Fruit fly (Drosophila melanogaster) whole organism: ENCODE data around the gene Vta1.

Source experiments
- CG8478 ChIP-seq: fragments of >200 bp; optimal IDR thresholded peaks from 2 replicates; lab custom pipeline; 2018; ENCODE audit warnings: inconsistent platforms
- Dll ChIP-seq: fragments of >200 bp; optimal IDR thresholded peaks from 2 replicates; lab custom pipeline; 2017
- EcR ChIP-seq, 2 experiments: fragments of >200 bp; optimal IDR thresholded peaks; 2 replicates each; lab custom pipeline; 2017; ENCODE audit warnings: missing biosample characterization in 2 of 2, missing genetic modification characterization in 2 of 2, missing genetic modification reagents in 2 of 2
- pan ChIP-seq: fragments of >200 bp; optimal IDR thresholded peaks from 2 replicates; lab custom pipeline; 2017
- psq ChIP-seq: fragments of >200 bp; optimal IDR thresholded peaks from 2 replicates; lab custom pipeline; 2017
- usp ChIP-seq: fragments of >200 bp; optimal IDR thresholded peaks from 2 replicates; lab custom pipeline; 2017; ENCODE audit warnings: missing biosample characterization, missing genetic modification characterization, mixed read lengths

DNA sequence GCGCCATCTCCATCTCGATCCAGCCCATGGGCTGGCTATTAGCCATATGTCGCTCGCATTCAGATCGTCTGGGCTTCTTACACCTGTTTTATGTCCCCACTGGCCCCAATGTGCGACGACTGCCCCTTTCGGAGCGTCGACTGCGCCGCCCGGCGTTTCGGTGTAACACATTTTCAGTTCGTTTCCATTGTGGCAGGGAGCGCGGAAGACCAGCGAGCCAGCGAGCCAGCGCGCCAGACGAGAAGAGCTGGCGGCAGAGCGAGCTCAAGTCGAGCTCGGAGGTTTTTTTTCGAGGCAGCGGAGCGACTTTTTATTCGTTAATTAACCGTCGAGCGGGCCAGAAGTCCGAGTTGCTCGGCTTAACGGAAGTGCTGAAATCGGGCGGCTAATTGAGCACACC is 21.7 kb upstream of the Vta1 start, which contains the start of gene CG7991:
- TF ChIP-seq pan (lab: Kevin White, UChicago) (no peak), psq (lab: Kevin White, UChicago) (no peak), CG8478 (lab: Kevin White, UChicago) (no peak), usp (no peak), Dll (lab: Kevin White, UChicago) (no peak), EcR (GFP tag; optimal IDR thresholded peaks at IDR 0.05; lab: Kevin White, UChicago) (no peak)
